Fruit fly (Drosophila melanogaster) Kc167 (cell line): ENCODE measurements around the gene Acsx3.

ENCODE experiments used
- Myc ChIP-seq: fragments of >200 bp; optimal IDR thresholded peaks from 2 replicates; lab custom pipeline; 2017; ENCODE audit warnings: missing external identifiers
- Sin3A ChIP-seq: fragments of >200 bp; optimal IDR thresholded peaks from 2 replicates; lab custom pipeline; 2018; ENCODE audit warnings: missing external identifiers
- h ChIP-seq: fragments of >200 bp; optimal IDR thresholded peaks from 3 replicates; lab custom pipeline; 2018; ENCODE audit warnings: missing external identifiers
- insv ChIP-seq: fragments of >200 bp; optimal IDR thresholded peaks from 3 replicates; lab custom pipeline; 2018; ENCODE audit warnings: missing external identifiers
- psq ChIP-seq: fragments of >200 bp; optimal IDR thresholded peaks from 2 replicates; lab custom pipeline; 2017; ENCODE audit warnings: missing external identifiers
- ttk ChIP-seq: sonication (Bioruptor generic); optimal IDR thresholded peaks from 2 replicates; lab custom pipeline; 2017; ENCODE audit warnings: missing external identifiers

Acsx3 gene

dm6 chr3R:19792697-19793096 is 11.7 kb downstream of the Acsx3 start:
- no peak for TF ChIP-seq h (lab: Kevin White, UChicago)
- no peak for TF ChIP-seq Sin3A (lab: Kevin White, UChicago)
- no peak for TF ChIP-seq psq
- no peak for TF ChIP-seq insv (lab: Kevin White, UChicago)
- TF ChIP-seq Myc (lab: Kevin White, UChicago): no peak
- no peak for TF ChIP-seq ttk (lab: Kevin White, UChicago)

- TF ChIP-seq Myc (lab: Kevin White, UChicago) (no peak), insv (lab: Kevin White, UChicago) (no peak)
Measured at dm6 chr3R:19793661-19794060, 12.6 kb downstream of the Acsx3 start.

- TF ChIP-seq Myc (lab: Kevin White, UChicago) (no peak), ttk (lab: Kevin White, UChicago) (no peak), psq (no peak), Sin3A (lab: Kevin White, UChicago) (no peak), insv (lab: Kevin White, UChicago) (no peak), h (lab: Kevin White, UChicago) (no peak)
Measured at dm6 chr3R:19795332-19795731, 14.3 kb downstream of the Acsx3 start.

- TF ChIP-seq Sin3A (lab: Kevin White, UChicago) (no peak), ttk (lab: Kevin White, UChicago) (no peak), psq (no peak), insv (lab: Kevin White, UChicago) (no peak), Myc (lab: Kevin White, UChicago) (no peak), h (lab: Kevin White, UChicago) (no peak)
Measured at dm6 chr3R:19796835-19797234, 15.8 kb downstream of the Acsx3 start.

- no peak for TF ChIP-seq Sin3A (lab: Kevin White, UChicago)
- TF ChIP-seq insv (lab: Kevin White, UChicago): no peak
- no peak for TF ChIP-seq h (lab: Kevin White, UChicago)
- no peak for TF ChIP-seq ttk (lab: Kevin White, UChicago)
- TF ChIP-seq Myc (lab: Kevin White, UChicago): no peak
- no peak for TF ChIP-seq psq
Measured at dm6 chr3R:19799614-19800013, 18.6 kb downstream of the Acsx3 start.

- TF ChIP-seq Myc (lab: Kevin White, UChicago) (no peak), ttk (lab: Kevin White, UChicago) (no peak), insv (lab: Kevin White, UChicago) (no peak), h (lab: Kevin White, UChicago) (no peak), Sin3A (lab: Kevin White, UChicago) (no peak), psq (no peak)
Measured at dm6 chr3R:19801752-19802151, 20.7 kb downstream of the Acsx3 start.

- TF ChIP-seq Myc (lab: Kevin White, UChicago) (no peak), ttk (lab: Kevin White, UChicago) (no peak), insv (lab: Kevin White, UChicago) (no peak), Sin3A (lab: Kevin White, UChicago) (no peak), psq (no peak), h (lab: Kevin White, UChicago) (no peak)
Measured at dm6 chr3R:19802508-19802907, 21.5 kb downstream of the Acsx3 start.

dm6 chr3R:19803539-19803938 is 22.5 kb downstream of the Acsx3 start:
- TF ChIP-seq psq: no peak
- no peak for TF ChIP-seq Myc (lab: Kevin White, UChicago)
- TF ChIP-seq h (lab: Kevin White, UChicago): no peak

dm6 chr3R:19804905-19805304 is 23.9 kb downstream of the Acsx3 start:
- no peak for TF ChIP-seq h (lab: Kevin White, UChicago)

- TF ChIP-seq Sin3A (lab: Kevin White, UChicago) (no peak), Myc (lab: Kevin White, UChicago) (no peak), psq (no peak), insv (lab: Kevin White, UChicago) (no peak), h (lab: Kevin White, UChicago) (no peak), ttk (lab: Kevin White, UChicago) (no peak)
Measured at dm6 chr3R:19807148-19807547, 26.1 kb downstream of the Acsx3 start.

- TF ChIP-seq ttk (lab: Kevin White, UChicago): no peak
- TF ChIP-seq insv (lab: Kevin White, UChicago): no peak
- TF ChIP-seq Sin3A (lab: Kevin White, UChicago): no peak
- TF ChIP-seq Myc (lab: Kevin White, UChicago): no peak
- no peak for TF ChIP-seq h (lab: Kevin White, UChicago)
- no peak for TF ChIP-seq psq
Measured at dm6 chr3R:19807745-19808429, 26.8 kb downstream of the Acsx3 start.

- no peak for TF ChIP-seq Myc (lab: Kevin White, UChicago)
- TF ChIP-seq ttk (lab: Kevin White, UChicago): no peak
- no peak for TF ChIP-seq psq
Measured at dm6 chr3R:19808430-19808756, 27.3 kb downstream of the Acsx3 start.

dm6 chr3R:19811510-19811909 is 30.5 kb downstream of the Acsx3 start:
- TF ChIP-seq h (lab: Kevin White, UChicago): no peak
- no peak for TF ChIP-seq insv (lab: Kevin White, UChicago)
- TF ChIP-seq ttk (lab: Kevin White, UChicago): no peak
- TF ChIP-seq psq: no peak
- TF ChIP-seq Sin3A (lab: Kevin White, UChicago): no peak
- TF ChIP-seq Myc (lab: Kevin White, UChicago): no peak
